Fruit fly (Drosophila melanogaster): ENCODE data around the gene CG18764.
A peak's percentile ranks its signal among the peaks of the same experiment; 100 is the strongest.

The CG18764 gene

DNA sequence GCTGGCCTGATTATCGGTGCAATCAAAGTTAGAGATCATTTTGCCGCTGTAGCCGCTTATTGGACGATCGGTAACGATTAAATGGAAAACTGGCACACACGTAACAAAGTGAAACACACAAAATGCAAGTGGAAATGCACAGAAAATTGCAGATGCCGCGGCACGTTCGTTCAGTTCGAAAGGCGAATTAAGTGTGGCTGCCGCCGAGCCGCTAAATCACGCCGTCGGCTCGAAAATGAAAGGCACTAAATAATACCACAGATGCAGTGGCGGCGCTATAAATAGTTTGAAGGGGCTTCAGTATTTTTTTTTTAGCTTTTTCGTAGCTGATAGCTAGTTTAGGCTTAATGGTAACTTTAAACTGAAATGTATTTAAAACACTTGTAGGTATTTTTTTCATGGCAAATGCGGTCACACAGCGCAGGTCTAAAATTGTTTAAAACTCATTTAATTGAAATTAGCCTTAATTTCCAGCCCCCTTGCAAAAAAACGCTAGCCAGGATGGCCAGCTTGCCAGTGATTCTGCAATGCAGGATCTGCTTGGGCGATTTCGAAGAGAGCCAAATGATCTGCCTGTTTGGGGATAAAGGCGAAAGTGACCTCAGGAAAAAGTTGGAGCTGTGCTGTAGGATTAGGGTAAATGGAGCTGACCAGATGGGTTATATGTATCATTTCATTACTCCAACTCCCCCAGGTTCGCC lies 6.8 kb upstream of the CG18764 start, which contains the start of the genes Jupiter and CG14710 (continued):
- TF ChIP-seq CG10321 (GFP tag; IDR thresholded peaks at IDR 0.05) (no peak), CG17829 (tag; optimal IDR thresholded peaks at IDR 0.05) (peak; percentile 76), CG17802 (tag; optimal IDR thresholded peaks at IDR 0.05) (peak; percentile 52), fu2 (GFP tag; optimal IDR thresholded peaks at IDR 0.05) (peak; percentile 81), gcm (GFP tag; optimal IDR thresholded peaks at IDR 0.05) (no peak), tap (tag; optimal IDR thresholded peaks at IDR 0.05) (peak; percentile 20), pzg (GFP tag; optimal IDR thresholded peaks at IDR 0.05) (peak; percentile 99), ab (GFP tag; optimal IDR thresholded peaks at IDR 0.05) (peak; percentile 31), CG11723 (GFP tag; optimal IDR thresholded peaks at IDR 0.05) (peak; percentile 31), zen2 (GFP tag; IDR thresholded peaks at IDR 0.05; ENCODE audit: partially characterized antibody) (no peak), CTCF (GFP tag; optimal IDR thresholded peaks at IDR 0.05) (peak; percentile 43), fd96Cb (tag; optimal IDR thresholded peaks at IDR 0.05) (peak; percentile 14), Side (GFP tag; optimal IDR thresholded peaks at IDR 0.05) (peak; percentile 53), C15 (GFP tag; IDR thresholded peaks at IDR 0.05) (no peak), CG43689 (GFP tag; IDR thresholded peaks at IDR 0.05) (no peak), twi (tag; optimal IDR thresholded peaks at IDR 0.05) (peak; percentile 43), CG13287 (GFP tag; IDR thresholded peaks at IDR 0.05; ENCODE audit: partially characterized antibody) (peak; percentile 57; the same call in 1 of the 2 replicates), Hmx (GFP tag; optimal IDR thresholded peaks at IDR 0.05) (no peak), CG13894 (tag; optimal IDR thresholded peaks at IDR 0.05) (peak; percentile 78), CG17612 (GFP tag; IDR thresholded peaks at IDR 0.05) (no peak), Ptx1 (GFP tag; IDR thresholded peaks at IDR 0.05) (peak; percentile 82), CG6175 (GFP tag; IDR thresholded peaks at IDR 0.05) (no peak), peb (GFP tag; IDR thresholded peaks at IDR 0.05) (no peak), gt (GFP tag; IDR thresholded peaks at IDR 0.05) (no peak), Bdp1 (GFP tag; optimal IDR thresholded peaks at IDR 0.05) (peak; percentile 11), CG6854 (GFP tag; optimal IDR thresholded peaks at IDR 0.05) (no peak), kni (GFP tag; optimal IDR thresholded peaks at IDR 0.05) (peak; percentile 31), CG2875 (GFP tag; optimal IDR thresholded peaks at IDR 0.05) (no peak), CG10366 (GFP tag; IDR thresholded peaks at IDR 0.05) (peak; percentile 57), CG34422 (GFP tag; IDR thresholded peaks at IDR 0.05) (peak; percentile 86), lola (GFP tag; optimal IDR thresholded peaks at IDR 0.05) (peak in 1 of 3 experiments; percentile 35), E2f1 (GFP tag; IDR thresholded peaks at IDR 0.05) (peak; percentile 41; the same call in 1 of the 2 replicates), CG2202 (tag; optimal IDR thresholded peaks at IDR 0.05) (peak; percentile 45), dan (GFP tag; IDR thresholded peaks at IDR 0.05) (no peak), prd (optimal IDR thresholded peaks at IDR 0.05) (no peak), prd (GFP tag; IDR thresholded peaks at IDR 0.05) (peak; percentile 84), CG32767 (GFP tag; IDR thresholded peaks at IDR 0.05) (peak; percentile 34; the same call in 1 of the 2 replicates), HLHmδ (GFP tag; optimal IDR thresholded peaks at IDR 0.05) (peak; percentile 48), cato (GFP tag; optimal IDR thresholded peaks at IDR 0.05; ENCODE audit: borderline replicate concordance) (peak; percentile 33), onecut (GFP tag; IDR thresholded peaks at IDR 0.05) (peak; percentile 11; the same call in 1 of the 2 replicates), CG14965 (GFP tag; optimal IDR thresholded peaks at IDR 0.05; ENCODE audit: borderline replicate concordance) (no peak), scrt (GFP tag; optimal IDR thresholded peaks at IDR 0.05) (no peak), unc-4 (GFP tag; IDR thresholded peaks at IDR 0.05; ENCODE audit: partially characterized antibody) (0 out of 2 replicates have a peak, but pooled peaks have one; percentile 30), disco-r (GFP tag; optimal IDR thresholded peaks at IDR 0.05) (peak; percentile 37), dati (GFP tag; IDR thresholded peaks at IDR 0.05) (no peak), salm (tag; optimal IDR thresholded peaks at IDR 0.05) (no peak), CG2120 (GFP tag; optimal IDR thresholded peaks at IDR 0.05) (peak; percentile 90), CG6791 (GFP tag; IDR thresholded peaks at IDR 0.05; ENCODE audit: partially characterized antibody) (0 out of 3 replicates have a peak, but pooled peaks have one; percentile 40), Dll (GFP tag; IDR thresholded peaks at IDR 0.05; ENCODE audit: partially characterized antibody) (peak; percentile 40; the same call in 1 of the 4 replicates)
